Worm (Caenorhabditis elegans): Measurements from ENCODE around the gene Y47D3A.34.

Y47D3A.34 gene

DNA sequence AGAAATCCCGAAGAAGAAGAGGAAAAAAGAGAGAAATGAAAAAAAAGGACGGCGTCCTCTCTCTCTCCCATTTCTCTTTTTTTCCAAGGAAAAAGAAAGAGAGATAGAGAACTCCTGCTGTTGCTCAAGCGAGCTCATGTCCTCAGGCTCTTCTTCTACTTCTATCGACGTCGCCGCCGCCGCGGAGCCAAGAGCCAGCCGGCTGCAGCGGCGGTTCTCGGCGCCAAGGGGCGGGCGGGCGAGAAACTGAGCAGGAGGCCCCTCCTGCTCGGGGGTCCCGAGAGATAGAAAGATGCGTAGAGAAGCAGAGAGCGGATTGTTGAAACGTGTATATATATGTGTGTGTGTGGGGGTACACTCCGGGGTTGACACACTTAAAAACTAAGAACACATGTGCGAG is 31.7 kb downstream of the Y47D3A.34 start:
- no peak for TF ChIP-seq unc-62 (GFP tag; optimal IDR thresholded peaks at IDR 0.05)

DNA sequence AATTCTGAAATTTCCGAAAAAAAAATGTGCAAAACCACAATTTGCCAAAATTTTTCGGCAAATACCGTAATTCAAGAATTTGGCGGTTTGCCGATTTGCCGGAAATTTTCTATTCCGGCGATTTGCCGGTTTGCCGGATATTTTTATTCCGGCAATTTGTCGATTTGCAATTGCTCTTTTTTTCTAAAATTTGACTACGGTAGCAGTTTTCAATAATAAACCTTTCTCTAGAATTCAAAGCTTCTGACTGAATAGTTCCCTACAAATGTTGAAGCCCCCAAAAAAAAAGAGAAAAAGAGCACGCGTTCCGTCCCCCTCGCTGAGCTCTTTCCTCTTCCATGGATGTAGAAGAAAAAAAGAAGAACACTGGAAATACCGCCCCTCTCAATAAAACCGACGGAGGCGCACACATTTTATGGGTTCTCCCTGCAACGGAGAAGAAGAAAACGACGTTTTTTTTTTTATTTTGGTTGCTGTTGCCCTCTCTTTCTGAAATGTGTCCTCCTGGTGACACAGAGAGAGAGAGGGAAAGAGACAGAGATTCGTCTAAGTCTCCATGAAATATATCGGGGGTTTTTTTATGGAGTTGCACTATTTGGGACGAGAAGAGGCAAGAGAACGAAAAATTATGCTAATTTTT is 33.7 kb downstream of the Y47D3A.34 start:
- TF ChIP-seq unc-62 (GFP tag; optimal IDR thresholded peaks at IDR 0.05) = no peak

DNA sequence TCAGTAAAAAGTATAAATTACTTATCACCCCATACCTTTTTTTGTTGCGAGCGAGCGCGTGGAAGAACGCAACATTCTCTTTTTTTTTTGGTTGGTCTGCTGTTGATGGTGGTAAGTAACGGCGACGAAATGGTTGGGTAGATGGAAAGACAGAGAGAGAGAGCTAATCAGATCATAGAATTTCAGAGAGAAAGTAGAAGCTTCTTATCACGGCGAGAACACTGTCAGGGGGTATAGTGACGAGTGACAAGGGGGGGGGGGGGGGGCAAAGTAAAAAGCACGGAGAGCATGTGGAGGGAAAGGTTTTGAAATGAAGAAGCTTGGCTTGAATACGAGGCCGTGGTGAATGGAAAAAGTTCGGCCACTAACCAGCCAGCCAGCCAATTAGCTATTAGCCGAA is 37.3 kb downstream of the Y47D3A.34 start:
- TF ChIP-seq unc-62 (GFP tag; optimal IDR thresholded peaks at IDR 0.05) = no peak

DNA sequence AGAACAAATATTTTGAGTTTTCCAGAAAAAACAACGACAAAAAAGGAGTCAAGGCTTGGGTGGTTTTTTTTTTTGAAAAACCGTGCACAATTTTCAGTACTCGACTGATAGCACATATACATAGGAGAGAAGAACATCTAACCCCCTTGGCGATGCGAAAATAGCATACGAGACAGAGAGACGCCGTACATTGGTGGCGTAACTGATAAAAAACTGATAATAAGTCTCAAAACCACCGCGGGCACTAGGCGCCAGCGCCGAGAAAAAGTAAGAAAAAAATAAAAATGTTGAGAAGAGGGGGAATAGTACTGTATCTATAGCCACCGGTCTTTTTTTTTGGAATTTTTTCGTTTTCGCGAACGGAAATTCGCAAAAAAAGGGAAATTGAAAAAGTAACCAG is 39.1 kb downstream of the Y47D3A.34 start:
- no peak for TF ChIP-seq unc-62 (GFP tag; optimal IDR thresholded peaks at IDR 0.05)

DNA sequence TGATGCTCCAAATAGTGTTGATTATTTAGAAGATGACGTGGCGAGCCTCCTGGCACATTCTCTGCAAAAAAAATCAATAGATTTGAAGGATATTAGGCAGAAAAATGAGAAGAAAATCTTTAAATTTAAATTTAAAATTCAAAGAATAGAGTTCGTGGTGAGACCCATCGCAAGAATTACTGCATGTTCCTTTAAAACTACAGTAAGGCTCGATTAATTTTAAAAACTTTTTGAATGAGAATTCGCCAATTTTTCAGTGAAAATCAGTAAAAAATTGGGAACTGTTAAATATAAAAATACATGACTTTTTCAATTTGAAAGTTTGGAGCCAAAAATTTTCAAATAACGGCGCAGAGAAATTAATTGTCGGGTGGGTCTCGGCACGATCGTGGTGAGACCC is 39.5 kb downstream of the Y47D3A.34 start, which contains the start of gene tra-1:
Gene tra-1 (minus strand): TSS at position 62 of the 400 bp plus-strand sequence.
- TF ChIP-seq unc-62 (GFP tag; optimal IDR thresholded peaks at IDR 0.05) = no peak

DNA sequence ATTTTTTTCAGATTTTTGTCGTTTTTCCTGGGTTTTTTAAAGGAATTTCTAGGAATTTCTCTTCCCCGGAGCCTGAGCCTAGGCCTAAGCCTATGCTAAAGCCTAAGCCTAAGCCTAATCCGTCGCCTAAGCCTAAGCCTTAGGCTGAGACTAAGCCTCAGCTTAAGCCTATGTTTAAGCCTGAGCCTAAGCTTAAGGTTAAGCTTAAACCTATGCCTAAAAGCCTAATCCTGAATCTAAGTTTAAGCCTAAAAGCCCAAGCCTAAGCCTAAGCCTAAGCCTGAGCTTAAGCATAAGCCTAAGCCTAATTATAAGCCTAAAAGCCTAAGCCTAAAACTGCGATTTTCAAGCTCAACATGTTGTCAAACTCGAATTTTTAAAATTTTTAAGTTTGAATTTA is 40.5 kb downstream of the Y47D3A.34 start:
- TF ChIP-seq unc-62 (GFP tag; optimal IDR thresholded peaks at IDR 0.05) = no peak

DNA sequence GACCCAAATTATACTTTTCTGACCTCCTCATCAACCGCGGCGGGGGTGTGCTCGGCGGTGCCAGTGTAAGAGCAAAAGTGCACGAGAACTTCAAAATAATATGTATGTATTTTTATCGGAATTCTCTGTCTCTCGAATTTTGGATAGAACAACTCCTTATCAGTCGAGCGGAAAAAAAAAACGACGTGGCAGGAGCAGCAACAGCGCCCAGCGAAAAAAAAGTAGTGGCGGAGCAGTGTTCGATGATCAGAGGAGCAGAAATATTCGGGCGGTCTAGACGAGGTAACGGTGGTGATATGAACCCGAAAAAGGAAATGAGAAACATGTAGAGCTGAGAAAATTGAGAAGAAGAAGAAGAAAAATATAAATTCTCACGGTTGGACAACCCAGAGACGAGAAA is 41.4 kb downstream of the Y47D3A.34 start:
- TF ChIP-seq unc-62 (GFP tag; optimal IDR thresholded peaks at IDR 0.05) = no peak

DNA sequence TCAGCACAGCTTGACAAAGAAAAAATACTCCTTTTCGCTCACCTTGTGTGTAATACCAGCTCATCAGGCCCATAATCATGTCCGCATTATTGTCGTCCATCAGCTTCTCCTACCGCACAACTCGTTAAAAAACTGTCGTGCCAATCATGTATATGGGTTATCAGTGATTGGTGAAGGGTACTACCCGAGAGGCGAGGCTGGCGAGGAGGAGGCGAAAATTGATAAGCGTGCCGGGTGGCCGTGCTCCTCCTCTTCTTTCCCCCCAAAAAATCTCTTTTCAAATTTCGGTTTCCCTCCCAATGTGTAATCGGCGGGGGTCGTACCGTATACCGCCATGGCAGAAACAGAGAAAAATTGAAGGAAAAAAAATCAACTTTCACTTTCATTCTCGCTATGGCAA is 46.5 kb downstream of the Y47D3A.34 start:
- TF ChIP-seq unc-62 (GFP tag; optimal IDR thresholded peaks at IDR 0.05) = no peak

DNA sequence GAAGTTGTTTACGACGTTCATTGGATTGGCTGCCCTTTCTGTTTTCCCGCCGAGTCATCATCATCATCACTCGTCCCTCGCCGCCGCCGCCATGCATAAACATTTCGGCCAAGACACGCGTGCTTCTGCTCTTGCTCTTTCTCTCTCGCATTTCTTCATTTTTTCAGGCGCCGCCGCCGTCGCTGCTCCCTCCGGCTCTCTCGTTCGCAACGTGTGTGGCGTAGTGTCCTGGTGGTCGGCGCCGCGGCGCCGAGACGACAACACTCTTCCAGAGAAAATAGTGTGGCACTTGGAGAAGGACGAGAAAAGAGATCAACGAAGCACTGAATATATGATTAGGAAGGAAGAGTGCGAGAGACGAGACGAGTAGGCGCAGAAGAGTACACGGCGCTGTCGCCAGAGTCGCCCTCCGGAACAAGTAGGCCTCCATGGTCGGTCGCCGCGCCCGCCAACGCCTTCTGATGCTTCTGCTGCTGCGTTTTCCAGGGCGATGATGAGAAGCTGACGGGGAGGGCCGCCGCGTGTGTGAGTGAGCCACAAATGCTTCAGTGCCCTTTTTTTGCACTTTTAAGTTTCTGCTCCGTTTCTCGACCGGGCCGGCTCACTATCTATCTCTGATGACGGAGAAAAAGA is 49.1 kb downstream of the Y47D3A.34 start:
- TF ChIP-seq unc-62 (GFP tag; optimal IDR thresholded peaks at IDR 0.05) = no peak
